Fruit fly (Drosophila melanogaster) whole organism, embryonic: ENCODE results near the gene CG31957.
A peak's percentile ranks its signal among the peaks of the same experiment; 100 is the strongest.

ENCODE experiments used
- Aef1 ChIP-seq: fragments of 200-800 bp; sonication (Bioruptor generic); IDR thresholded peaks from 3 replicates; pipeline ENCODE4 v1.3.6; 2022; ENCODE audit warnings: missing biosample characterization, missing genetic modification characterization
- Atf-2 ChIP-seq: fragments of 200-800 bp; sonication (Bioruptor generic); optimal IDR thresholded peaks from 2 replicates; lab custom pipeline; 2016; ENCODE audit warnings: missing biosample characterization, missing genetic modification characterization
- B-H2 ChIP-seq: fragments of 200-800 bp; sonication (Bioruptor generic); optimal IDR thresholded peaks from 2 replicates; lab custom pipeline; 2018; ENCODE audit warnings: missing biosample characterization, mild to moderate bottlenecking, missing genetic modification characterization
- CG12391 ChIP-seq: fragments of 200-800 bp; sonication (Bioruptor generic); optimal IDR thresholded peaks from 3 replicates; lab custom pipeline; 2018; ENCODE audit warnings: missing biosample characterization, mild to moderate bottlenecking, missing genetic modification characterization, moderate library complexity
- CG14860 ChIP-seq: fragments of 200-800 bp; sonication (Bioruptor generic); IDR thresholded peaks from 3 replicates; pipeline ENCODE4 v1.3.6; 2022; ENCODE audit warnings: missing biosample characterization, missing genetic modification characterization; ENCODE audit not compliant: partially characterized antibody
- CG16863 ChIP-seq: fragments of 200-800 bp; sonication (Bioruptor generic); optimal IDR thresholded peaks from 3 replicates; lab custom pipeline; 2016; ENCODE audit warnings: missing biosample characterization, missing genetic modification characterization
- CG17912 ChIP-seq: fragments of 200-800 bp; sonication (Bioruptor generic); optimal IDR thresholded peaks from 2 replicates; lab custom pipeline; 2018; ENCODE audit warnings: missing biosample characterization, mild to moderate bottlenecking, missing genetic modification characterization
- CG31224 ChIP-seq: fragments of 200-800 bp; sonication (Bioruptor generic); IDR thresholded peaks from 2 replicates; pipeline ENCODE4 v1.3.6; 2022; ENCODE audit warnings: missing biosample characterization, missing genetic modification characterization
- CG32532 ChIP-seq: fragments of 200-800 bp; sonication (Bioruptor generic); IDR thresholded peaks from 2 replicates; pipeline ENCODE4 v1.3.6; 2022; ENCODE audit warnings: missing biosample characterization, missing genetic modification characterization
- CG3407 ChIP-seq: fragments of 200-800 bp; sonication (Bioruptor generic); optimal IDR thresholded peaks from 2 replicates; lab custom pipeline; 2018; ENCODE audit warnings: missing biosample characterization, mild to moderate bottlenecking, missing genetic modification characterization
- CG4404 ChIP-seq: fragments of 200-800 bp; sonication (Bioruptor generic); IDR thresholded peaks from 2 replicates; pipeline ENCODE4 v1.3.6; 2022; ENCODE audit warnings: missing biosample characterization, missing genetic modification characterization
- CG4424 ChIP-seq: fragments of 200-800 bp; sonication (Bioruptor generic); optimal IDR thresholded peaks from 3 replicates; lab custom pipeline; 2016; ENCODE audit warnings: missing biosample characterization, missing genetic modification characterization
- CG6765 ChIP-seq: fragments of 200-800 bp; sonication (Bioruptor generic); optimal IDR thresholded peaks from 3 replicates; lab custom pipeline; 2017; ENCODE audit warnings: missing biosample characterization, mild to moderate bottlenecking, missing genetic modification characterization
- CG7372 ChIP-seq: fragments of 200-800 bp; sonication (Bioruptor generic); IDR thresholded peaks from 2 replicates; pipeline ENCODE4 v1.3.6; 2022; ENCODE audit warnings: missing biosample characterization, missing genetic modification characterization
- CG7987 ChIP-seq: fragments of 200-800 bp; sonication (Bioruptor generic); optimal IDR thresholded peaks from 2 replicates; lab custom pipeline; 2018; ENCODE audit warnings: missing biosample characterization, mild to moderate bottlenecking, missing genetic modification characterization, moderate library complexity
- CG9437 ChIP-seq: fragments of 200-800 bp; sonication (Bioruptor generic); optimal IDR thresholded peaks from 2 replicates; lab custom pipeline; 2018; ENCODE audit warnings: missing biosample characterization, mild to moderate bottlenecking, missing genetic modification characterization
- CG9876 ChIP-seq: fragments of 200-800 bp; sonication (Bioruptor generic); optimal IDR thresholded peaks from 2 replicates; lab custom pipeline; 2016; ENCODE audit warnings: missing biosample characterization, missing genetic modification characterization
- HLH4C ChIP-seq: fragments of 200-800 bp; sonication (Bioruptor generic); IDR thresholded peaks from 3 replicates; pipeline ENCODE4 v1.3.6; 2022; ENCODE audit warnings: missing biosample characterization, missing genetic modification characterization; ENCODE audit not compliant: partially characterized antibody
- Lpt ChIP-seq: fragments of >200 bp; optimal IDR thresholded peaks from 2 replicates; lab custom pipeline; 2018; ENCODE audit warnings: missing biosample characterization, missing genetic modification characterization
- Max ChIP-seq: fragments of 200-800 bp; sonication (Bioruptor generic); optimal IDR thresholded peaks from 2 replicates; lab custom pipeline; 2016; ENCODE audit warnings: missing biosample characterization, mild to moderate bottlenecking, missing genetic modification characterization
- Meics ChIP-seq: fragments of 200-800 bp; sonication (Bioruptor generic); optimal IDR thresholded peaks from 2 replicates; lab custom pipeline; 2017; ENCODE audit warnings: missing biosample characterization, mild to moderate bottlenecking, missing genetic modification characterization
- Mes4 ChIP-seq: fragments of 200-800 bp; sonication (Bioruptor generic); optimal IDR thresholded peaks from 2 replicates; lab custom pipeline; 2016; ENCODE audit warnings: missing biosample characterization, missing genetic modification characterization
- NfI ChIP-seq: fragments of 200-800 bp; sonication (Bioruptor generic); optimal IDR thresholded peaks from 3 replicates; lab custom pipeline; 2018; ENCODE audit warnings: missing biosample characterization, mild to moderate bottlenecking, missing genetic modification characterization, moderate library complexity
- Poxn ChIP-seq: fragments of 200-800 bp; sonication (Bioruptor generic); IDR thresholded peaks from 2 replicates; pipeline ENCODE4 v1.3.6; 2022; ENCODE audit warnings: missing biosample characterization, missing genetic modification characterization
- Rx ChIP-seq: fragments of 200-800 bp; sonication (Bioruptor generic); IDR thresholded peaks from 2 replicates; pipeline ENCODE4 v1.3.6; 2022; ENCODE audit warnings: missing biosample characterization, missing genetic modification characterization
- Scr ChIP-seq: fragments of 200-800 bp; sonication (Bioruptor generic); IDR thresholded peaks from 2 replicates; pipeline ENCODE4 v1.3.6; 2022; ENCODE audit warnings: missing biosample characterization, missing genetic modification characterization; ENCODE audit not compliant: partially characterized antibody
- Sin3A ChIP-seq: fragments of >200 bp; optimal IDR thresholded peaks from 2 replicates; lab custom pipeline; 2018
- Six4 ChIP-seq: fragments of 200-800 bp; sonication (Bioruptor generic); optimal IDR thresholded peaks from 2 replicates; lab custom pipeline; 2016; ENCODE audit warnings: missing biosample characterization, missing genetic modification characterization
- Sox102F ChIP-seq: fragments of 200-800 bp; sonication (Bioruptor generic); optimal IDR thresholded peaks from 2 replicates; lab custom pipeline; 2018; ENCODE audit warnings: missing biosample characterization, mild to moderate bottlenecking, missing genetic modification characterization, moderate library complexity
- Usf ChIP-seq: fragments of 200-800 bp; sonication (Bioruptor generic); optimal IDR thresholded peaks from 2 replicates; lab custom pipeline; 2017; ENCODE audit warnings: missing genotype, missing biosample characterization, missing genetic modification characterization
- ab ChIP-seq: fragments of 200-800 bp; sonication (Bioruptor generic); optimal IDR thresholded peaks from 2 replicates; lab custom pipeline; 2016; ENCODE audit warnings: missing biosample characterization, missing genetic modification characterization
- az2 ChIP-seq: fragments of 200-800 bp; sonication (Bioruptor generic); optimal IDR thresholded peaks from 3 replicates; lab custom pipeline; 2016; ENCODE audit warnings: missing biosample characterization, missing genetic modification characterization
- bcd ChIP-seq: fragments of 200-800 bp; sonication (Bioruptor generic); optimal IDR thresholded peaks from 2 replicates; lab custom pipeline; 2017; ENCODE audit warnings: missing biosample characterization, mild to moderate bottlenecking, missing genetic modification characterization
- danr ChIP-seq: fragments of 200-800 bp; sonication (Bioruptor generic); IDR thresholded peaks from 2 replicates; pipeline ENCODE4 v1.3.6; 2022; ENCODE audit warnings: missing biosample characterization, missing genetic modification characterization
- dati ChIP-seq: fragments of 200-800 bp; sonication (Bioruptor generic); IDR thresholded peaks from 2 replicates; pipeline ENCODE4 v1.3.6; 2022; ENCODE audit warnings: missing biosample characterization, missing genetic modification characterization
- exex ChIP-seq: fragments of 200-800 bp; sonication (Bioruptor generic); optimal IDR thresholded peaks from 4 replicates; lab custom pipeline; 2018; ENCODE audit warnings: missing biosample characterization, mild to moderate bottlenecking, missing genetic modification characterization, moderate library complexity
- gfzf ChIP-seq: fragments of 200-800 bp; sonication (Bioruptor generic); optimal IDR thresholded peaks from 2 replicates; lab custom pipeline; 2016; ENCODE audit warnings: missing biosample characterization, mild to moderate bottlenecking, missing genetic modification characterization, moderate library complexity
- gsb ChIP-seq: fragments of 200-800 bp; sonication (Bioruptor generic); IDR thresholded peaks from 2 replicates; pipeline ENCODE4 v1.3.6; 2022; ENCODE audit warnings: missing biosample characterization, missing genetic modification characterization
- jigr1 ChIP-seq: fragments of 200-800 bp; sonication (Bioruptor generic); IDR thresholded peaks from 3 replicates; pipeline ENCODE4 v1.3.6; 2022; ENCODE audit warnings: missing biosample characterization, missing genetic modification characterization
- jumu ChIP-seq: fragments of 200-800 bp; sonication (Bioruptor generic); optimal IDR thresholded peaks from 3 replicates; lab custom pipeline; 2016; ENCODE audit warnings: missing biosample characterization, missing genetic modification characterization
- kah ChIP-seq: fragments of 200-800 bp; sonication (Bioruptor generic); optimal IDR thresholded peaks from 2 replicates; lab custom pipeline; 2018; ENCODE audit warnings: missing biosample characterization, mild to moderate bottlenecking, missing genetic modification characterization
- ken ChIP-seq: fragments of 200-800 bp; sonication (Bioruptor generic); IDR thresholded peaks from 3 replicates; pipeline ENCODE4 v1.3.6; 2022; ENCODE audit warnings: missing biosample characterization, missing genetic modification characterization
- maf-S ChIP-seq: fragments of 200-800 bp; sonication (Bioruptor generic); optimal IDR thresholded peaks from 2 replicates; lab custom pipeline; 2016; ENCODE audit warnings: missing biosample characterization, missing genetic modification characterization
- psq ChIP-seq: fragments of 200-800 bp; sonication (Bioruptor generic); optimal IDR thresholded peaks from 2 replicates; lab custom pipeline; 2017; ENCODE audit warnings: missing biosample characterization, missing genetic modification characterization
- scrt ChIP-seq: fragments of 200-800 bp; sonication (Bioruptor generic); optimal IDR thresholded peaks from 2 replicates; lab custom pipeline; 2018; ENCODE audit warnings: missing biosample characterization, mild to moderate bottlenecking, missing genetic modification characterization, moderate library complexity
- sd ChIP-seq: fragments of 200-800 bp; sonication (Bioruptor generic); optimal IDR thresholded peaks from 3 replicates; lab custom pipeline; 2018; ENCODE audit warnings: missing biosample characterization, mild to moderate bottlenecking, missing genetic modification characterization, moderate library complexity
- seq ChIP-seq: fragments of 200-800 bp; sonication (Bioruptor generic); IDR thresholded peaks from 2 replicates; pipeline ENCODE4 v1.3.6; 2022; ENCODE audit warnings: missing biosample characterization, missing genetic modification characterization
- slbo ChIP-seq: fragments of 200-800 bp; sonication (Bioruptor generic); IDR thresholded peaks from 2 replicates; pipeline ENCODE4 v1.3.6; 2022; ENCODE audit warnings: missing biosample characterization, missing genetic modification characterization
- sr ChIP-seq: fragments of 200-800 bp; sonication (Bioruptor generic); IDR thresholded peaks from 3 replicates; pipeline ENCODE4 v1.3.6; 2022; ENCODE audit warnings: missing biosample characterization, missing genetic modification characterization
- tll ChIP-seq, 2 experiments: fragments of 200-800 bp in 1 of 2; fragments of >200 bp in 1 of 2; sonication (Bioruptor generic) in 1 of 2; optimal IDR thresholded peaks; 2 replicates each; lab custom pipeline; 2017 to 2019; ENCODE audit warnings: missing biosample characterization in 2 of 2, missing genetic modification characterization in 2 of 2, mild to moderate bottlenecking in 1 of 2, moderate library complexity in 1 of 2
- zen2 ChIP-seq: fragments of 200-800 bp; sonication (Bioruptor generic); IDR thresholded peaks from 3 replicates; pipeline ENCODE4 v1.3.6; 2022; ENCODE audit warnings: missing biosample characterization, missing genetic modification characterization; ENCODE audit not compliant: partially characterized antibody

The CG31957 gene

dm6 chr2L:3844898-3845713, 27.2 kb downstream of the CG31957 start (continued):
- TF ChIP-seq Meics (GFP tag; lab: Kevin White, UChicago) (no peak), CG3407 (GFP tag; lab: Kevin White, UChicago) (no peak), CG4404 (GFP tag; lab: Robert Waterston, UW) (no peak), dati (GFP tag; lab: Robert Waterston, UW) (no peak), ab (GFP tag; lab: Kevin White, UChicago) (no peak), scrt (GFP tag; lab: Kevin White, UChicago) (no peak), CG14860 (GFP tag; lab: Robert Waterston, UW) (no peak), Max (GFP tag; lab: Kevin White, UChicago) (no peak), Mes4 (GFP tag; lab: Kevin White, UChicago) (no peak), jigr1 (no peak), jumu (no peak), Atf-2 (GFP tag; lab: Kevin White, UChicago) (no peak), sr (GFP tag; lab: Robert Waterston, UW) (no peak), sd (tag; lab: Kevin White, UChicago) (no peak), danr (GFP tag; lab: Robert Waterston, UW) (no peak), NfI (GFP tag; lab: Kevin White, UChicago) (no peak), seq (GFP tag; lab: Robert Waterston, UW) (0 out of 2 replicates have a peak, but pooled peaks have one; percentile 9), CG16863 (GFP tag; lab: Kevin White, UChicago) (no peak), CG7987 (GFP tag; lab: Kevin White, UChicago) (no peak), slbo (GFP tag; lab: Robert Waterston, UW) (no peak), Sox102F (GFP tag; lab: Kevin White, UChicago) (no peak), CG12391 (tag; lab: Kevin White, UChicago) (peak; percentile 50), zen2 (GFP tag; lab: Robert Waterston, UW) (no peak), bcd (GFP tag; lab: Kevin White, UChicago) (no peak), Sin3A (lab: Kevin White, UChicago) (no peak), CG31224 (GFP tag; lab: Robert Waterston, UW) (no peak), Scr (GFP tag; lab: Robert Waterston, UW) (no peak), CG9437 (GFP tag; lab: Kevin White, UChicago) (no peak), CG4424 (GFP tag; lab: Kevin White, UChicago) (no peak), Rx (GFP tag; lab: Robert Waterston, UW) (no peak), exex (no peak), ken (GFP tag; lab: Robert Waterston, UW) (no peak), Lpt (GFP tag; lab: Kevin White, UChicago) (no peak), CG32532 (GFP tag; lab: Robert Waterston, UW) (no peak), HLH4C (no peak), B-H2 (GFP tag; lab: Kevin White, UChicago) (no peak), Six4 (no peak), CG9876 (GFP tag; lab: Kevin White, UChicago) (no peak), CG17912 (no peak), tll (GFP tag; optimal IDR thresholded peaks at IDR 0.05; lab: Kevin White, UChicago) (no peak), CG7372 (GFP tag; lab: Robert Waterston, UW) (no peak), Usf (no peak), psq (GFP tag; lab: Kevin White, UChicago) (no peak), maf-S (GFP tag; lab: Kevin White, UChicago) (no peak), Aef1 (no peak), az2 (GFP tag; lab: Kevin White, UChicago) (peak; percentile 8), gsb (GFP tag; lab: Robert Waterston, UW) (no peak), CG6765 (GFP tag; lab: Kevin White, UChicago) (no peak), gfzf (GFP tag; lab: Kevin White, UChicago) (no peak), Poxn (GFP tag; lab: Robert Waterston, UW) (no peak), kah (no peak)
